Fruit fly (Drosophila melanogaster) whole organism: ENCODE results near the gene Tob.

Experiments
- CG8478 ChIP-seq: fragments of >200 bp; optimal IDR thresholded peaks from 2 replicates; lab custom pipeline; 2018; ENCODE audit warnings: inconsistent platforms
- Dll ChIP-seq: fragments of >200 bp; optimal IDR thresholded peaks from 2 replicates; lab custom pipeline; 2017
- EcR ChIP-seq, 2 experiments: fragments of >200 bp; optimal IDR thresholded peaks; 2 replicates each; lab custom pipeline; 2017; ENCODE audit warnings: missing biosample characterization in 2 of 2, missing genetic modification characterization in 2 of 2, missing genetic modification reagents in 2 of 2
- pan ChIP-seq: fragments of >200 bp; optimal IDR thresholded peaks from 2 replicates; lab custom pipeline; 2017

DNA sequence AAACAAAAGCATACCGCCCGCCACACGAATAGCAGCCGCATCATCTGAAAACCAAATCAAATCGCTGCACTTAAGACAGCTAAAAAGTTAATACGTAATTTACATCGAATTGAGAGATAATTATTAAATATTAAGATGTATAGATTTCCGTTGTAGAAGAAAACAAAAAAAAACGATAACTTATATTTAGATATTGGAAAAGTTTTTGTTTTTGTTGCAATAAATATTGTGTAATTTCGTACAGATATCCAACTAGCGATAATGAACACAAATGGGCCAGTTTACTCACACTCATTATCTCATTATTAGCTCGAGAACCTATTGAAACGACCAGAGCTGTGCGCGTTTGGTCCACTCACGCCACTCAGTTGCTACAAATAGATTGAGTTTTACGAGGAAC lies 49.3 kb upstream of the Tob start:
- TF ChIP-seq Dll (no peak), EcR (GFP tag; optimal IDR thresholded peaks at IDR 0.05; lab: Kevin White, UChicago) (no peak), CG8478 (no peak), pan (lab: Kevin White, UChicago) (no peak)
